Worm (Caenorhabditis elegans): ENCODE results near the gene W08G11.3.

W08G11.3 gene

ce11 chrV:16419769-16420168 lies 52.3 kb downstream of the W08G11.3 start, which contains the start of gene F26D2.16:
F26D2.16 (minus strand) TSS chrV:16419869.
- TF ChIP-seq mxl-2 (GFP tag; conservative IDR thresholded peaks at IDR 0.05), result no peak
- TF ChIP-seq aha-1 (tag), result peak; percentile 81
- TF ChIP-seq sdz-12 (GFP tag; optimal IDR thresholded peaks at IDR 0.05), result no peak
- TF ChIP-seq daf-8 (GFP tag; IDR thresholded peaks at IDR 0.05), result no peak

ce11 chrV:16420696-16421095 lies 53.2 kb downstream of the W08G11.3 start, which contains the start of gene srw-48:
srw-48 (plus strand) TSS chrV:16420996.
- TF ChIP-seq ces-1 (GFP tag; optimal IDR thresholded peaks at IDR 0.05) (no peak), nhr-77 (tag; optimal IDR thresholded peaks at IDR 0.05) (no peak)

Data from whole organism, L4 larva.